Fruit fly (Drosophila melanogaster) whole organism, prepupa: ENCODE measurements around the gene Enoph.
A peak's percentile ranks its signal among the peaks of the same experiment; 100 is the strongest.

ENCODE experiments used
- Blimp-1 ChIP-seq: fragments of 200-800 bp; sonication (Bioruptor generic); optimal IDR thresholded peaks from 3 replicates; lab custom pipeline; 2017; ENCODE audit warnings: missing biosample characterization, missing genetic modification characterization, mild to moderate bottlenecking, moderate library complexity, missing genetic modification reagents
- CG10669 ChIP-seq: fragments of 200-800 bp; sonication (Bioruptor generic); optimal IDR thresholded peaks from 3 replicates; lab custom pipeline; 2018; ENCODE audit warnings: missing biosample characterization, mild to moderate bottlenecking, missing genetic modification characterization, moderate library complexity
- CG11762 ChIP-seq: fragments of 200-800 bp; sonication (Bioruptor generic); optimal IDR thresholded peaks from 3 replicates; lab custom pipeline; 2016; ENCODE audit warnings: missing biosample characterization, missing genetic modification characterization; ENCODE audit not compliant: insufficient read depth
- CG11902 ChIP-seq: fragments of 200-800 bp; sonication (Bioruptor generic); optimal IDR thresholded peaks from 3 replicates; lab custom pipeline; 2016; ENCODE audit warnings: missing biosample characterization, missing genetic modification characterization
- CG1621 ChIP-seq: fragments of 200-800 bp; sonication (Bioruptor generic); optimal IDR thresholded peaks from 3 replicates; lab custom pipeline; 2018; ENCODE audit warnings: missing biosample characterization, mild to moderate bottlenecking, missing genetic modification characterization
- CG16779 ChIP-seq: fragments of 200-800 bp; sonication (Bioruptor generic); optimal IDR thresholded peaks from 3 replicates; lab custom pipeline; 2017; ENCODE audit warnings: missing biosample characterization, mild to moderate bottlenecking, missing genetic modification characterization
- CG3032 ChIP-seq: fragments of 200-800 bp; optimal IDR thresholded peaks from 2 replicates; lab custom pipeline; 2019; ENCODE audit warnings: missing biosample characterization, mild to moderate bottlenecking, missing genetic modification characterization, moderate library complexity
- CG34406 ChIP-seq: fragments of 200-800 bp; sonication (Bioruptor generic); optimal IDR thresholded peaks from 3 replicates; lab custom pipeline; 2016; ENCODE audit warnings: missing biosample characterization, missing genetic modification characterization
- CG3919 ChIP-seq: fragments of 200-800 bp; sonication (Bioruptor generic); optimal IDR thresholded peaks from 3 replicates; lab custom pipeline; 2016; ENCODE audit warnings: missing biosample characterization, missing genetic modification characterization
- CG4318 ChIP-seq: fragments of 200-800 bp; sonication (Bioruptor generic); optimal IDR thresholded peaks from 3 replicates; lab custom pipeline; 2017; ENCODE audit warnings: missing biosample characterization, mild to moderate bottlenecking, missing genetic modification characterization
- CG6276 ChIP-seq: fragments of 200-800 bp; sonication (Bioruptor generic); optimal IDR thresholded peaks from 2 replicates; lab custom pipeline; 2017; ENCODE audit warnings: missing biosample characterization, mild to moderate bottlenecking, missing genetic modification characterization
- CG6792 ChIP-seq: fragments of 200-800 bp; sonication (Bioruptor generic); optimal IDR thresholded peaks from 3 replicates; lab custom pipeline; 2016; ENCODE audit warnings: missing biosample characterization, missing genetic modification characterization
- CG6808 ChIP-seq: fragments of 200-800 bp; sonication (Bioruptor generic); optimal IDR thresholded peaks from 3 replicates; lab custom pipeline; 2017; ENCODE audit warnings: missing biosample characterization, missing genetic modification characterization, mild to moderate bottlenecking, moderate library complexity, missing genetic modification reagents
- CG6854 ChIP-seq: fragments of 200-800 bp; sonication (Bioruptor generic); optimal IDR thresholded peaks from 2 replicates; lab custom pipeline; 2017; ENCODE audit warnings: missing biosample characterization, mild to moderate bottlenecking, missing genetic modification characterization
- CG7368 ChIP-seq: fragments of 200-800 bp; sonication (Bioruptor generic); optimal IDR thresholded peaks from 3 replicates; lab custom pipeline; 2016; ENCODE audit warnings: missing biosample characterization, missing genetic modification characterization
- CG8632 ChIP-seq: fragments of 200-800 bp; sonication (Bioruptor generic); optimal IDR thresholded peaks from 3 replicates; lab custom pipeline; 2016; ENCODE audit warnings: missing biosample characterization, missing genetic modification characterization
- CG9139 ChIP-seq: fragments of 200-800 bp; sonication (Bioruptor generic); optimal IDR thresholded peaks from 3 replicates; lab custom pipeline; 2017; ENCODE audit warnings: missing biosample characterization, mild to moderate bottlenecking, missing genetic modification characterization
- Eip75B ChIP-seq: fragments of 200-800 bp; sonication (Bioruptor generic); optimal IDR thresholded peaks from 3 replicates; lab custom pipeline; 2016; ENCODE audit warnings: missing biosample characterization, missing genetic modification characterization
- Eip78C ChIP-seq: fragments of 200-800 bp; sonication (Bioruptor generic); peaks from one replicate; lab custom pipeline; 2016; ENCODE audit warnings: missing biosample characterization, missing genetic modification characterization
- Eip93F ChIP-seq: fragments of 200-800 bp; sonication (Bioruptor generic); optimal IDR thresholded peaks from 2 replicates; lab custom pipeline; 2016; ENCODE audit warnings: missing biosample characterization, mild to moderate bottlenecking, missing genetic modification characterization
- Ets21C ChIP-seq: fragments of 200-800 bp; sonication (Bioruptor generic); optimal IDR thresholded peaks from 3 replicates; lab custom pipeline; 2016; ENCODE audit warnings: missing biosample characterization, missing genetic modification characterization
- Hr38 ChIP-seq: sonication (Bioruptor generic); optimal IDR thresholded peaks from 2 replicates; lab custom pipeline; 2016; ENCODE audit warnings: missing biosample characterization, missing genetic modification characterization
- Hr4 ChIP-seq: fragments of 200-800 bp; sonication (Bioruptor generic); optimal IDR thresholded peaks from 3 replicates; lab custom pipeline; 2016; ENCODE audit warnings: missing biosample characterization, missing genetic modification characterization
- Met ChIP-seq: fragments of 200-800 bp; sonication (Bioruptor generic); optimal IDR thresholded peaks from 3 replicates; lab custom pipeline; 2016; ENCODE audit warnings: missing biosample characterization, missing genetic modification characterization
- Smox ChIP-seq: fragments of 200-800 bp; sonication (Bioruptor generic); optimal IDR thresholded peaks from 3 replicates; lab custom pipeline; 2016; ENCODE audit warnings: missing biosample characterization, missing genetic modification characterization
- Sox102F ChIP-seq: fragments of 200-800 bp; sonication (Bioruptor generic); optimal IDR thresholded peaks from 2 replicates; lab custom pipeline; 2016; ENCODE audit warnings: missing biosample characterization, mild to moderate bottlenecking, missing genetic modification characterization
- Sox14 ChIP-seq: fragments of 200-800 bp; sonication (Bioruptor generic); optimal IDR thresholded peaks from 3 replicates; lab custom pipeline; 2016; ENCODE audit warnings: missing biosample characterization, missing genetic modification characterization
- acj6 ChIP-seq: fragments of 200-800 bp; sonication (Bioruptor generic); optimal IDR thresholded peaks from 3 replicates; lab custom pipeline; 2016; ENCODE audit warnings: missing biosample characterization, missing genetic modification characterization
- esn ChIP-seq: fragments of 200-800 bp; sonication (Bioruptor generic); optimal IDR thresholded peaks from 2 replicates; lab custom pipeline; 2016; ENCODE audit warnings: missing biosample characterization, mild to moderate bottlenecking, missing genetic modification characterization, moderate library complexity
- fd59A ChIP-seq: fragments of 200-800 bp; sonication (Bioruptor generic); optimal IDR thresholded peaks from 2 replicates; lab custom pipeline; 2017; ENCODE audit warnings: missing biosample characterization, mild to moderate bottlenecking, missing genetic modification characterization, missing genetic modification reagents
- fkh ChIP-seq: fragments of 200-800 bp; sonication (Bioruptor generic); optimal IDR thresholded peaks from 3 replicates; lab custom pipeline; 2017; ENCODE audit warnings: missing biosample characterization, mild to moderate bottlenecking, missing genetic modification characterization, moderate library complexity
- salr ChIP-seq, 2 experiments: fragments of 200-800 bp; sonication (Bioruptor generic); optimal IDR thresholded peaks; 3 replicates each; lab custom pipeline; 2016 to 2018; ENCODE audit warnings: missing biosample characterization in 2 of 2, missing genetic modification characterization in 2 of 2, mild to moderate bottlenecking in 1 of 2
- ss ChIP-seq, 2 experiments: fragments of 200-800 bp; sonication (Bioruptor generic); optimal IDR thresholded peaks; 2 replicates in 1 of 2; 3 replicates in 1 of 2; lab custom pipeline; 2017 to 2018; ENCODE audit warnings: mild to moderate bottlenecking in 2 of 2, missing biosample characterization in 2 of 2, missing genetic modification characterization in 2 of 2, moderate library complexity in 1 of 2
- svp ChIP-seq: fragments of 200-800 bp; sonication (Bioruptor generic); peaks from one replicate; lab custom pipeline; 2016; ENCODE audit warnings: missing biosample characterization, missing genetic modification characterization
- topi ChIP-seq: fragments of 200-800 bp; sonication (Bioruptor generic); optimal IDR thresholded peaks from 3 replicates; lab custom pipeline; 2016; ENCODE audit warnings: missing biosample characterization, missing genetic modification characterization
- vri ChIP-seq: fragments of 200-800 bp; sonication (Bioruptor generic); optimal IDR thresholded peaks from 3 replicates; lab custom pipeline; 2016; ENCODE audit warnings: missing biosample characterization, mild to moderate bottlenecking, missing genetic modification characterization

Gene Enoph

dm6 chr3R:5256462-5257146 is at the start of gene Enoph, which contains the start of gene Hph (continued):
- TF ChIP-seq esn (peak; percentile 71), acj6 (GFP tag; lab: Kevin White, UChicago) (peak; percentile 74), fd59A (peak; percentile 18), CG6854 (no peak), Sox14 (GFP tag; lab: Kevin White, UChicago) (peak; percentile 76), salr (GFP tag; optimal IDR thresholded peaks at IDR 0.05; lab: Kevin White, UChicago) (peak in 1 of 2 experiments; percentile 72), CG11902 (peak; percentile 60), Ets21C (GFP tag; lab: Kevin White, UChicago) (peak; percentile 62), Blimp-1 (no peak)

- peak; percentile 37 for TF ChIP-seq vri
- no peak for TF ChIP-seq CG6276
- TF ChIP-seq Sox14 (GFP tag; lab: Kevin White, UChicago): no peak
- peak; percentile 76 for TF ChIP-seq fkh (GFP tag; lab: Kevin White, UChicago)
- no peak for TF ChIP-seq Smox (GFP tag; lab: Kevin White, UChicago)
- TF ChIP-seq CG4318 (GFP tag; lab: Kevin White, UChicago): no peak
- TF ChIP-seq CG34406: no peak
- no peak for TF ChIP-seq CG10669 (GFP tag; lab: Kevin White, UChicago)
- TF ChIP-seq Eip75B (GFP tag; lab: Kevin White, UChicago): no peak
- no peak for TF ChIP-seq CG3032
These were observed 49.5 kb upstream of the Enoph start for dm6 chr3R:5305850-5306483.

- TF ChIP-seq CG9139 (GFP tag; lab: Kevin White, UChicago): peak; percentile 33
- TF ChIP-seq Sox102F: peak; percentile 22
- no peak for TF ChIP-seq CG7368
- peak; percentile 34 for TF ChIP-seq Eip78C
- TF ChIP-seq CG16779 (tag; lab: Kevin White, UChicago): no peak
- peak; percentile 81 for TF ChIP-seq fkh (GFP tag; lab: Kevin White, UChicago)
- TF ChIP-seq ss (GFP tag; optimal IDR thresholded peaks at IDR 0.05; lab: Kevin White, UChicago): peak in 1 of 2 experiments; percentile 31
- TF ChIP-seq svp (GFP tag; lab: Kevin White, UChicago): peak; percentile 98
- peak; percentile 11 for TF ChIP-seq esn
- peak; percentile 76 for TF ChIP-seq vri
- TF ChIP-seq Sox14 (GFP tag; lab: Kevin White, UChicago): peak; percentile 10
- TF ChIP-seq CG4318 (GFP tag; lab: Kevin White, UChicago): no peak
- peak; percentile 10 for TF ChIP-seq CG3919 (GFP tag; lab: Kevin White, UChicago)
- peak; percentile 1 for TF ChIP-seq CG6808 (GFP tag; lab: Kevin White, UChicago)
- no peak for TF ChIP-seq CG1621 (tag; lab: Kevin White, UChicago)
- no peak for TF ChIP-seq CG11762 (GFP tag; lab: Kevin White, UChicago)
- TF ChIP-seq Smox (GFP tag; lab: Kevin White, UChicago): no peak
- no peak for TF ChIP-seq Eip75B (GFP tag; lab: Kevin White, UChicago)
- peak; percentile 76 for TF ChIP-seq Eip93F (GFP tag; lab: Kevin White, UChicago)
- TF ChIP-seq topi (GFP tag; lab: Kevin White, UChicago): no peak
These were observed 46.7 kb upstream of the Enoph start for dm6 chr3R:5302939-5303777.

- TF ChIP-seq fkh (GFP tag; lab: Kevin White, UChicago): peak; percentile 77
- peak; percentile 29 for TF ChIP-seq vri
- no peak for TF ChIP-seq Hr4
- peak; percentile 1 for TF ChIP-seq CG8632 (GFP tag; lab: Kevin White, UChicago)
- TF ChIP-seq Met (GFP tag; lab: Kevin White, UChicago): peak; percentile 16
- TF ChIP-seq CG6854: peak; percentile 17
- TF ChIP-seq CG3919 (GFP tag; lab: Kevin White, UChicago): no peak
- peak in 1 of 2 experiments; percentile 28 for TF ChIP-seq ss (GFP tag; optimal IDR thresholded peaks at IDR 0.05; lab: Kevin White, UChicago)
- peak; percentile 27 for TF ChIP-seq CG6792 (GFP tag; lab: Kevin White, UChicago)
- TF ChIP-seq Hr38: no peak
These were observed 45.4 kb upstream of the Enoph start for dm6 chr3R:5301905-5302304.
